Fruit fly (Drosophila melanogaster) whole organism, embryonic: ENCODE results near the gene CG10694.

Experiments
- Bgb ChIP-seq: fragments of 200-800 bp; sonication (Bioruptor generic); IDR thresholded peaks from 2 replicates; pipeline ENCODE4 v1.3.6; 2022; ENCODE audit warnings: missing biosample characterization, missing genetic modification characterization; ENCODE audit not compliant: partially characterized antibody
- CG10543 ChIP-seq: fragments of 200-800 bp; sonication (Bioruptor generic); optimal IDR thresholded peaks from 3 replicates; lab custom pipeline; 2017; ENCODE audit warnings: missing biosample characterization, mild to moderate bottlenecking, missing genetic modification characterization, moderate library complexity
- CG10979 ChIP-seq: fragments of 200-800 bp; sonication (Bioruptor generic); optimal IDR thresholded peaks from 2 replicates; lab custom pipeline; 2018; ENCODE audit warnings: missing biosample characterization, mild to moderate bottlenecking, missing genetic modification characterization, moderate library complexity
- CG12299 ChIP-seq: fragments of 200-800 bp; sonication (Bioruptor generic); optimal IDR thresholded peaks from 2 replicates; lab custom pipeline; 2018; ENCODE audit warnings: missing biosample characterization, mild to moderate bottlenecking, missing genetic modification characterization
- CG13287 ChIP-seq: fragments of 200-800 bp; sonication (Bioruptor generic); IDR thresholded peaks from 2 replicates; pipeline ENCODE4 v1.3.6; 2022; ENCODE audit warnings: missing biosample characterization, missing genetic modification characterization; ENCODE audit not compliant: partially characterized antibody
- CG13894 ChIP-seq: fragments of 200-800 bp; sonication (Bioruptor generic); optimal IDR thresholded peaks from 3 replicates; lab custom pipeline; 2018; ENCODE audit warnings: missing biosample characterization, mild to moderate bottlenecking, missing genetic modification characterization, moderate library complexity
- CG14441 ChIP-seq: fragments of 200-800 bp; sonication (Bioruptor generic); IDR thresholded peaks from 2 replicates; pipeline ENCODE4 v1.3.6; 2022; ENCODE audit warnings: missing biosample characterization, missing genetic modification characterization
- CG15011 ChIP-seq: fragments of 200-800 bp; sonication (Bioruptor generic); optimal IDR thresholded peaks from 3 replicates; lab custom pipeline; 2018; ENCODE audit warnings: missing biosample characterization, mild to moderate bottlenecking, missing genetic modification characterization
- CG15073 ChIP-seq: fragments of 200-800 bp; sonication (Bioruptor generic); optimal IDR thresholded peaks from 2 replicates; lab custom pipeline; 2016; ENCODE audit warnings: missing biosample characterization, missing genetic modification characterization
- CG16779 ChIP-seq: fragments of 200-800 bp; sonication (Bioruptor generic); IDR thresholded peaks from 2 replicates; pipeline ENCODE4 v1.3.6; 2022; ENCODE audit warnings: missing biosample characterization, missing genetic modification characterization
- CG16813 ChIP-seq: fragments of 200-800 bp; sonication (Bioruptor generic); IDR thresholded peaks from 3 replicates; pipeline ENCODE4 v1.3.6; 2022; ENCODE audit warnings: missing biosample characterization, missing genetic modification characterization; ENCODE audit not compliant: partially characterized antibody
- CG16815 ChIP-seq: fragments of 200-800 bp; sonication (Bioruptor generic); optimal IDR thresholded peaks from 3 replicates; lab custom pipeline; 2017; ENCODE audit warnings: missing biosample characterization, mild to moderate bottlenecking, missing genetic modification characterization
- CG17385 ChIP-seq: fragments of 200-800 bp; sonication (Bioruptor generic); optimal IDR thresholded peaks from 3 replicates; lab custom pipeline; 2018; ENCODE audit warnings: missing biosample characterization, mild to moderate bottlenecking, missing genetic modification characterization
- CG32767 ChIP-seq: fragments of 200-800 bp; sonication (Bioruptor generic); IDR thresholded peaks from 2 replicates; pipeline ENCODE4 v1.3.6; 2022; ENCODE audit warnings: missing biosample characterization, missing genetic modification characterization
- CG3847 ChIP-seq: fragments of 200-800 bp; sonication (Bioruptor generic); IDR thresholded peaks from 2 replicates; pipeline ENCODE4 v1.3.6; 2022; ENCODE audit warnings: missing biosample characterization, missing genetic modification characterization
- CG4617 ChIP-seq: fragments of 200-800 bp; sonication (Bioruptor generic); optimal IDR thresholded peaks from 3 replicates; lab custom pipeline; 2016; ENCODE audit warnings: missing biosample characterization, missing genetic modification characterization, borderline replicate concordance
- CG7372 ChIP-seq: fragments of 200-800 bp; sonication (Bioruptor generic); IDR thresholded peaks from 2 replicates; pipeline ENCODE4 v1.3.6; 2022; ENCODE audit warnings: missing biosample characterization, missing genetic modification characterization
- CG7556 ChIP-seq: fragments of 200-800 bp; sonication (Bioruptor generic); optimal IDR thresholded peaks from 2 replicates; lab custom pipeline; 2017; ENCODE audit warnings: missing biosample characterization, mild to moderate bottlenecking, missing genetic modification characterization
- CG7928 ChIP-seq: fragments of 200-800 bp; sonication (Bioruptor generic); optimal IDR thresholded peaks from 2 replicates; lab custom pipeline; 2017; ENCODE audit warnings: missing biosample characterization, mild to moderate bottlenecking, missing genetic modification characterization
- CG9609 ChIP-seq: fragments of 200-800 bp; sonication (Bioruptor generic); optimal IDR thresholded peaks from 3 replicates; lab custom pipeline; 2016; ENCODE audit warnings: missing biosample characterization, missing genetic modification characterization
- CHES-1-like ChIP-seq: fragments of 200-800 bp; sonication (Bioruptor generic); optimal IDR thresholded peaks from 2 replicates; lab custom pipeline; 2016; ENCODE audit warnings: missing biosample characterization, missing genetic modification characterization
- Dp ChIP-seq: fragments of 200-800 bp; sonication (Bioruptor generic); optimal IDR thresholded peaks from 2 replicates; lab custom pipeline; 2018; ENCODE audit warnings: missing biosample characterization, mild to moderate bottlenecking, missing genetic modification characterization, moderate library complexity
- Gsc ChIP-seq: fragments of 200-800 bp; sonication (Bioruptor generic); IDR thresholded peaks from 2 replicates; pipeline ENCODE4 v1.3.6; 2022; ENCODE audit warnings: missing biosample characterization, missing genetic modification characterization
- Lim3 ChIP-seq: fragments of 200-800 bp; sonication (Bioruptor generic); IDR thresholded peaks from 2 replicates; pipeline ENCODE4 v1.3.6; 2022; ENCODE audit warnings: missing biosample characterization, missing genetic modification characterization
- Oaz ChIP-seq: fragments of 200-800 bp; sonication (Bioruptor generic); IDR thresholded peaks from 2 replicates; pipeline ENCODE4 v1.3.6; 2022; ENCODE audit warnings: missing biosample characterization, missing genetic modification characterization
- Pdp1 ChIP-seq, 2 experiments: fragments of 200-800 bp; sonication (Bioruptor generic); optimal IDR thresholded peaks; 3 replicates each; lab custom pipeline; 2016; ENCODE audit warnings: missing biosample characterization in 2 of 2, missing genetic modification characterization in 2 of 2, mild to moderate bottlenecking in 1 of 2, moderate library complexity in 1 of 2
- Rfx ChIP-seq: fragments of 200-800 bp; sonication (Bioruptor generic); IDR thresholded peaks from 2 replicates; pipeline ENCODE4 v1.3.6; 2022; ENCODE audit warnings: missing biosample characterization, missing genetic modification characterization
- Side ChIP-seq: fragments of 200-800 bp; sonication (Bioruptor generic); optimal IDR thresholded peaks from 2 replicates; lab custom pipeline; 2016; ENCODE audit warnings: missing biosample characterization, missing genetic modification characterization
- Sox100B ChIP-seq: fragments of 200-800 bp; sonication (Bioruptor generic); optimal IDR thresholded peaks from 3 replicates; lab custom pipeline; 2018; ENCODE audit warnings: missing biosample characterization, mild to moderate bottlenecking, missing genetic modification characterization
- ash1 ChIP-seq: fragments of 200-800 bp; sonication (Bioruptor generic); optimal IDR thresholded peaks from 2 replicates; lab custom pipeline; 2018; ENCODE audit warnings: missing biosample characterization, mild to moderate bottlenecking, missing genetic modification characterization
- bab2 ChIP-seq: fragments of 200-800 bp; sonication (Bioruptor generic); optimal IDR thresholded peaks from 2 replicates; lab custom pipeline; 2016; ENCODE audit warnings: missing biosample characterization, missing genetic modification characterization
- cwo ChIP-seq: fragments of 200-800 bp; sonication (Bioruptor generic); optimal IDR thresholded peaks from 3 replicates; lab custom pipeline; 2017; ENCODE audit warnings: missing biosample characterization, missing genetic modification characterization, mild to moderate bottlenecking, moderate library complexity, missing genetic modification reagents
- dimm ChIP-seq: fragments of 200-800 bp; sonication (Bioruptor generic); IDR thresholded peaks from 2 replicates; pipeline ENCODE4 v1.3.6; 2022; ENCODE audit warnings: missing biosample characterization, missing genetic modification characterization
- dmrt11E ChIP-seq: fragments of 200-800 bp; sonication (Bioruptor generic); optimal IDR thresholded peaks from 3 replicates; lab custom pipeline; 2018; ENCODE audit warnings: missing biosample characterization, mild to moderate bottlenecking, missing genetic modification characterization, moderate library complexity
- esg ChIP-seq: fragments of 200-800 bp; sonication (Bioruptor generic); conservative IDR thresholded peaks from 2 replicates; pipeline ENCODE4 v1.3.6; 2022; ENCODE audit warnings: missing biosample characterization, missing genetic modification characterization
- gcm2 ChIP-seq: fragments of 200-800 bp; sonication (Bioruptor generic); optimal IDR thresholded peaks from 2 replicates; lab custom pipeline; 2016; ENCODE audit warnings: missing biosample characterization, missing genetic modification characterization
- gfzf ChIP-seq: fragments of 200-800 bp; sonication (Bioruptor generic); optimal IDR thresholded peaks from 2 replicates; lab custom pipeline; 2016; ENCODE audit warnings: missing biosample characterization, mild to moderate bottlenecking, missing genetic modification characterization, moderate library complexity
- inv ChIP-seq: fragments of 200-800 bp; sonication (Bioruptor generic); IDR thresholded peaks from 2 replicates; pipeline ENCODE4 v1.3.6; 2022; ENCODE audit warnings: missing biosample characterization, missing genetic modification characterization; ENCODE audit not compliant: partially characterized antibody
- kni ChIP-seq: fragments of 200-800 bp; sonication (Bioruptor generic); optimal IDR thresholded peaks from 3 replicates; lab custom pipeline; 2017; ENCODE audit warnings: mild to moderate bottlenecking, missing biosample characterization, missing genetic modification reagents, missing genetic modification characterization
- lmd ChIP-seq: fragments of 200-800 bp; sonication (Bioruptor generic); IDR thresholded peaks from 2 replicates; pipeline ENCODE4 v1.3.6; 2022; ENCODE audit warnings: missing biosample characterization, missing genetic modification characterization
- lov ChIP-seq, 2 experiments: fragments of 200-800 bp in 1 of 2; fragments of >200 bp in 1 of 2; sonication (Bioruptor generic) in 1 of 2; IDR thresholded peaks in 1 of 2; optimal IDR thresholded peaks in 1 of 2; 2 replicates in 1 of 2; 3 replicates in 1 of 2; pipeline versions ENCODE4 v1.3.6 to Lab custom; 2017 to 2022; ENCODE audit warnings: missing biosample characterization in 1 of 2, missing genetic modification characterization in 1 of 2
- phol ChIP-seq: fragments of 200-800 bp; sonication (Bioruptor generic); optimal IDR thresholded peaks from 3 replicates; lab custom pipeline; 2018; ENCODE audit warnings: missing biosample characterization, mild to moderate bottlenecking, missing genetic modification characterization, moderate library complexity
- pum ChIP-seq: fragments of 200-800 bp; sonication (Bioruptor generic); optimal IDR thresholded peaks from 2 replicates; lab custom pipeline; 2016; ENCODE audit warnings: missing biosample characterization, missing genetic modification characterization
- ranshi ChIP-seq: fragments of 200-800 bp; sonication (Bioruptor generic); IDR thresholded peaks from 2 replicates; pipeline ENCODE4 v1.3.6; 2022; ENCODE audit warnings: missing biosample characterization, missing genetic modification characterization
- seq ChIP-seq: fragments of 200-800 bp; sonication (Bioruptor generic); IDR thresholded peaks from 2 replicates; pipeline ENCODE4 v1.3.6; 2022; ENCODE audit warnings: missing biosample characterization, missing genetic modification characterization
- zen ChIP-seq: fragments of 200-800 bp; sonication (Bioruptor generic); optimal IDR thresholded peaks from 3 replicates; lab custom pipeline; 2018; ENCODE audit warnings: missing biosample characterization, mild to moderate bottlenecking, missing genetic modification characterization, moderate library complexity

CG10694 gene

DNA sequence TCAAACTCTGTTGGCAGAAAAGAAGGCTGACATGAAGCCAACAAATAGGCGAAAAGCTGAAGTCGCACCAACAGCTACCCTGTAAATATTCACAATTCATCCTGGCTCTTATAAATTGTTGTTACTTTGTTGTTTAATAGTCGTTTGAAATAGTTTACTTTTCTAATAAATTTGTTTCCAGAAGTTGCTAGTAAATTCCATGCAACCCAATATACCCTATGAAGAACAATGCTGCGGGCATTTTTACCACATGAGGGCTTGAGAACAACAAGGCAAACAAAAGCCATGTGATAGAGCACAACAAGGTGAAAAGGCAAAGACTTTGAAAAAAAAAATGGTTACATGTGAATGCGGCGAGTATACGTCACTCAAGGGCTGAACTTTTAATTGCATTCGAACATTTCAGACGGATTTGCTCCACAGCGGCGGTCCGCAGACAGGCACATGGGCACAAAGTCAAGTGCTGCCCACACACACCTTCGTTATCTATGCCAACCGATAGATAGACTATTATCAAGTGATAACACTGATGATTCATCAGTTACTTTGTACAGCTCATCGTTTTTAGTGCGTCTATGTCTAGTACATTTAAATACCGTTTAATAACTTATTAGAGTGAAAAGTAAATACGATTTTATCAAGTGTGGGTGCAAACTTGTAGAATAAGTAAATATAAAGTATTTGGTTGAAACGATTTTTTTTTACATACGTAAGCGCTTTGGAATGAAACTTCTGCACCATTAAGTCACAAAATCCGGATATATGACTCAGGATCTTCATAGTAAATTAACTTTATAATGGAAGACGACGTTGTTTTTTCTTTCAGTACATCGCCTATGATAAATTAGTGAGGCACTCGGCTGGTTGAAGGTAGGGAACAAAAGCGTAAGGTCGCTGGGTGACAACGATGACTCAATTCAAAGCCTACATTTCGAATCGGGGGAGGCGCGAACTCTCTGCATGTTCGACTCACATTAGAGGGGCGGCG lies 7.9 kb upstream of the CG10694 start (continued):
- TF ChIP-seq CG16813 (GFP tag; lab: Robert Waterston, UW) (no peak), seq (GFP tag; lab: Robert Waterston, UW) (peak; percentile 85), CG13894 (no peak), lmd (GFP tag; lab: Robert Waterston, UW) (peak; percentile 87), CG17385 (GFP tag; lab: Kevin White, UChicago) (peak; percentile 65), Side (GFP tag; lab: Kevin White, UChicago) (peak; percentile 69), CHES-1-like (GFP tag; lab: Kevin White, UChicago) (peak; percentile 78), bab2 (GFP tag; lab: Kevin White, UChicago) (peak; percentile 85), CG3847 (peak; percentile 76), CG7556 (GFP tag; lab: Kevin White, UChicago) (peak; percentile 12), Pdp1 (GFP tag; optimal IDR thresholded peaks at IDR 0.05; lab: Kevin White, UChicago) (peak; percentile 72 to 75), cwo (GFP tag; lab: Kevin White, UChicago) (peak; percentile 53), ranshi (GFP tag; lab: Robert Waterston, UW) (peak; percentile 88), Oaz (GFP tag; lab: Robert Waterston, UW) (peak; percentile 60; the same call in 1 of the 2 replicates), CG9609 (GFP tag; lab: Kevin White, UChicago) (peak; percentile 86), CG4617 (GFP tag; lab: Kevin White, UChicago) (peak; percentile 31), CG16779 (GFP tag; lab: Robert Waterston, UW) (0 out of 2 replicates have a peak, but pooled peaks have one; percentile 46), CG10979 (peak; percentile 76), CG14441 (peak; percentile 85), zen (tag; lab: Kevin White, UChicago) (peak; percentile 50), inv (GFP tag; lab: Robert Waterston, UW) (no peak), CG16815 (GFP tag; lab: Kevin White, UChicago) (peak; percentile 49), dimm (peak; percentile 60), CG10543 (GFP tag; lab: Kevin White, UChicago) (no peak), Bgb (GFP tag; lab: Robert Waterston, UW) (no peak), CG15011 (GFP tag; lab: Kevin White, UChicago) (peak; percentile 67), CG13287 (GFP tag; lab: Robert Waterston, UW) (no peak), CG15073 (no peak), CG12299 (tag; lab: Kevin White, UChicago) (peak; percentile 47), lov (optimal IDR thresholded peaks at IDR 0.05; lab: Kevin White, UChicago) (no peak), lov (GFP tag; IDR thresholded peaks at IDR 0.05; lab: Robert Waterston, UW) (peak; percentile 61; the same call in 1 of the 3 replicates), Rfx (peak; percentile 89), Dp (GFP tag; lab: Kevin White, UChicago) (no peak), CG32767 (GFP tag; lab: Robert Waterston, UW) (peak; percentile 73; the same call in 1 of the 2 replicates), CG7928 (GFP tag; lab: Kevin White, UChicago) (no peak), gcm2 (GFP tag; lab: Kevin White, UChicago) (peak; percentile 62), phol (peak; percentile 75), Lim3 (GFP tag; lab: Robert Waterston, UW) (peak; percentile 62; the same call in 1 of the 2 replicates), gfzf (GFP tag; lab: Kevin White, UChicago) (no peak), Gsc (peak; percentile 43; the same call in 1 of the 2 replicates), Sox100B (GFP tag; lab: Kevin White, UChicago) (peak; percentile 21), esg (GFP tag; lab: Robert Waterston, UW) (peak; percentile 77), dmrt11E (tag; lab: Kevin White, UChicago) (peak; percentile 55), ash1 (GFP tag; lab: Kevin White, UChicago) (no peak), kni (GFP tag; lab: Kevin White, UChicago) (no peak), CG7372 (GFP tag; lab: Robert Waterston, UW) (peak; percentile 78), pum (peak; percentile 66)
